Fruit fly (Drosophila melanogaster) whole organism, embryonic: Measurements from ENCODE around the gene Uba4.

ENCODE experiments used
- Bgb ChIP-seq: fragments of 200-800 bp; sonication (Bioruptor generic); IDR thresholded peaks from 2 replicates; pipeline ENCODE4 v1.3.6; 2022; ENCODE audit warnings: missing biosample characterization, missing genetic modification characterization; ENCODE audit not compliant: partially characterized antibody
- Bteb2 ChIP-seq: fragments of 200-800 bp; sonication (Bioruptor generic); optimal IDR thresholded peaks from 2 replicates; lab custom pipeline; 2016; ENCODE audit warnings: missing biosample characterization, missing genetic modification characterization
- CG10209 ChIP-seq: fragments of 200-800 bp; sonication (Bioruptor generic); optimal IDR thresholded peaks from 3 replicates; lab custom pipeline; 2017; ENCODE audit warnings: missing biosample characterization, mild to moderate bottlenecking, missing genetic modification characterization, missing genetic modification reagents
- CG10543 ChIP-seq: fragments of 200-800 bp; sonication (Bioruptor generic); optimal IDR thresholded peaks from 3 replicates; lab custom pipeline; 2017; ENCODE audit warnings: missing biosample characterization, mild to moderate bottlenecking, missing genetic modification characterization, moderate library complexity
- CG11504 ChIP-seq: fragments of 200-800 bp; sonication (Bioruptor generic); optimal IDR thresholded peaks from 3 replicates; lab custom pipeline; 2019; ENCODE audit warnings: missing biosample characterization, mild to moderate bottlenecking, missing genetic modification characterization, moderate library complexity
- CG12769 ChIP-seq: fragments of 200-800 bp; sonication (Bioruptor generic); optimal IDR thresholded peaks from 2 replicates; lab custom pipeline; 2019; ENCODE audit warnings: missing biosample characterization, mild to moderate bottlenecking, missing genetic modification characterization, moderate library complexity
- CG13296 ChIP-seq: fragments of 200-800 bp; sonication (Bioruptor generic); optimal IDR thresholded peaks from 3 replicates; lab custom pipeline; 2018; ENCODE audit warnings: missing biosample characterization, mild to moderate bottlenecking, missing genetic modification characterization
- CG15073 ChIP-seq: fragments of 200-800 bp; sonication (Bioruptor generic); optimal IDR thresholded peaks from 2 replicates; lab custom pipeline; 2016; ENCODE audit warnings: missing biosample characterization, missing genetic modification characterization
- CG15479 ChIP-seq: fragments of 200-800 bp; sonication (Bioruptor generic); optimal IDR thresholded peaks from 3 replicates; lab custom pipeline; 2019; ENCODE audit warnings: missing biosample characterization, mild to moderate bottlenecking, missing genetic modification characterization, moderate library complexity
- CG17186 ChIP-seq: fragments of 200-800 bp; sonication (Bioruptor generic); optimal IDR thresholded peaks from 3 replicates; lab custom pipeline; 2017; ENCODE audit warnings: missing biosample characterization, missing genetic modification reagents, missing genetic modification characterization
- CG17361 ChIP-seq: fragments of 200-800 bp; sonication (Bioruptor generic); IDR thresholded peaks from 3 replicates; pipeline ENCODE4 v1.3.6; 2022; ENCODE audit warnings: missing biosample characterization, missing genetic modification characterization
- CG1792 ChIP-seq: fragments of 200-800 bp; sonication (Bioruptor generic); optimal IDR thresholded peaks from 2 replicates; lab custom pipeline; 2016; ENCODE audit warnings: missing biosample characterization, missing genetic modification characterization
- CG18476 ChIP-seq: fragments of 200-800 bp; sonication (Bioruptor generic); optimal IDR thresholded peaks from 2 replicates; lab custom pipeline; 2016; ENCODE audit warnings: missing biosample characterization, mild to moderate bottlenecking, missing genetic modification characterization
- CG2875 ChIP-seq: fragments of 200-800 bp; sonication (Bioruptor generic); optimal IDR thresholded peaks from 2 replicates; lab custom pipeline; 2017; ENCODE audit warnings: missing biosample characterization, mild to moderate bottlenecking, missing genetic modification characterization, missing genetic modification reagents
- CG3407 ChIP-seq: fragments of 200-800 bp; sonication (Bioruptor generic); optimal IDR thresholded peaks from 2 replicates; lab custom pipeline; 2018; ENCODE audit warnings: missing biosample characterization, mild to moderate bottlenecking, missing genetic modification characterization
- CG3995 ChIP-seq: fragments of 200-800 bp; sonication (Bioruptor generic); optimal IDR thresholded peaks from 3 replicates; lab custom pipeline; 2016; ENCODE audit warnings: missing biosample characterization, missing genetic modification characterization
- CG6854 ChIP-seq: fragments of 200-800 bp; sonication (Bioruptor generic); optimal IDR thresholded peaks from 3 replicates; lab custom pipeline; 2017; ENCODE audit warnings: missing biosample characterization, mild to moderate bottlenecking, missing genetic modification characterization
- CG7963 ChIP-seq: fragments of 200-800 bp; sonication (Bioruptor generic); IDR thresholded peaks from 3 replicates; pipeline ENCODE4 v1.3.6; 2022; ENCODE audit warnings: missing biosample characterization, missing genetic modification characterization; ENCODE audit not compliant: partially characterized antibody
- CG8924 ChIP-seq: fragments of 200-800 bp; optimal IDR thresholded peaks from 3 replicates; lab custom pipeline; 2019; ENCODE audit warnings: missing biosample characterization, mild to moderate bottlenecking, missing genetic modification characterization, moderate library complexity
- CG9437 ChIP-seq: fragments of 200-800 bp; sonication (Bioruptor generic); optimal IDR thresholded peaks from 2 replicates; lab custom pipeline; 2018; ENCODE audit warnings: missing biosample characterization, mild to moderate bottlenecking, missing genetic modification characterization
- CG9876 ChIP-seq: fragments of 200-800 bp; sonication (Bioruptor generic); optimal IDR thresholded peaks from 2 replicates; lab custom pipeline; 2016; ENCODE audit warnings: missing biosample characterization, missing genetic modification characterization
- Camta ChIP-seq: fragments of 200-800 bp; sonication (Bioruptor generic); optimal IDR thresholded peaks from 2 replicates; lab custom pipeline; 2016; ENCODE audit warnings: missing biosample characterization, missing genetic modification characterization
- Gsc ChIP-seq: fragments of 200-800 bp; sonication (Bioruptor generic); IDR thresholded peaks from 2 replicates; pipeline ENCODE4 v1.3.6; 2022; ENCODE audit warnings: missing biosample characterization, missing genetic modification characterization
- HLH54F ChIP-seq: fragments of 200-800 bp; sonication (Bioruptor generic); optimal IDR thresholded peaks from 3 replicates; lab custom pipeline; 2016; ENCODE audit warnings: missing biosample characterization, missing genetic modification characterization
- Hmr ChIP-seq: fragments of 200-800 bp; sonication (Bioruptor generic); optimal IDR thresholded peaks from 3 replicates; lab custom pipeline; 2017; ENCODE audit warnings: mild to moderate bottlenecking, missing biosample characterization, missing genetic modification reagents, missing genetic modification characterization
- Hr39 ChIP-seq: fragments of >200 bp; optimal IDR thresholded peaks from 2 replicates; lab custom pipeline; 2017
- Mrtf ChIP-seq: fragments of 200-800 bp; sonication (Bioruptor generic); IDR thresholded peaks from 3 replicates; pipeline ENCODE4 v1.3.6; 2022; ENCODE audit warnings: missing biosample characterization, missing genetic modification characterization
- Myb ChIP-seq: fragments of 200-800 bp; sonication (Bioruptor generic); optimal IDR thresholded peaks from 2 replicates; lab custom pipeline; 2016; ENCODE audit warnings: missing biosample characterization, missing genetic modification characterization
- Ptx1 ChIP-seq: fragments of 200-800 bp; sonication (Bioruptor generic); IDR thresholded peaks from 2 replicates; pipeline ENCODE4 v1.3.6; 2022; ENCODE audit warnings: missing biosample characterization, missing genetic modification characterization
- Rfx ChIP-seq: fragments of 200-800 bp; sonication (Bioruptor generic); IDR thresholded peaks from 2 replicates; pipeline ENCODE4 v1.3.6; 2022; ENCODE audit warnings: missing biosample characterization, missing genetic modification characterization
- Sox100B ChIP-seq: fragments of 200-800 bp; sonication (Bioruptor generic); optimal IDR thresholded peaks from 3 replicates; lab custom pipeline; 2018; ENCODE audit warnings: missing biosample characterization, mild to moderate bottlenecking, missing genetic modification characterization
- aop ChIP-seq: fragments of 200-800 bp; sonication (Bioruptor generic); IDR thresholded peaks from 2 replicates; pipeline ENCODE4 v1.3.6; 2022; ENCODE audit warnings: missing biosample characterization, missing genetic modification characterization
- ap ChIP-seq: fragments of 200-800 bp; sonication (Bioruptor generic); IDR thresholded peaks from 2 replicates; pipeline ENCODE4 v1.3.6; 2022; ENCODE audit warnings: missing biosample characterization, missing genetic modification characterization
- bcd ChIP-seq: fragments of 200-800 bp; sonication (Bioruptor generic); optimal IDR thresholded peaks from 2 replicates; lab custom pipeline; 2017; ENCODE audit warnings: missing biosample characterization, mild to moderate bottlenecking, missing genetic modification characterization
- danr ChIP-seq: fragments of 200-800 bp; sonication (Bioruptor generic); IDR thresholded peaks from 2 replicates; pipeline ENCODE4 v1.3.6; 2022; ENCODE audit warnings: missing biosample characterization, missing genetic modification characterization
- gem ChIP-seq: fragments of 200-800 bp; sonication (Bioruptor generic); optimal IDR thresholded peaks from 2 replicates; lab custom pipeline; 2019; ENCODE audit warnings: missing biosample characterization, mild to moderate bottlenecking, missing genetic modification characterization, moderate library complexity
- hbn ChIP-seq: fragments of 200-800 bp; sonication (Bioruptor generic); IDR thresholded peaks from 2 replicates; pipeline ENCODE4 v1.3.6; 2022; ENCODE audit warnings: missing biosample characterization, missing genetic modification characterization; ENCODE audit not compliant: partially characterized antibody
- hkb ChIP-seq, 2 experiments: fragments of 200-800 bp in 1 of 2; fragments of >200 bp in 1 of 2; sonication (Bioruptor generic) in 1 of 2; IDR thresholded peaks in 1 of 2; optimal IDR thresholded peaks in 1 of 2; 2 replicates each; pipeline versions ENCODE4 v1.3.6 to Lab custom; 2017 to 2022; ENCODE audit warnings: missing biosample characterization in 1 of 2, missing genetic modification characterization in 1 of 2
- ind ChIP-seq: fragments of 200-800 bp; sonication (Bioruptor generic); optimal IDR thresholded peaks from 3 replicates; lab custom pipeline; 2016; ENCODE audit warnings: missing biosample characterization, missing genetic modification characterization
- lbe ChIP-seq: fragments of 200-800 bp; sonication (Bioruptor generic); optimal IDR thresholded peaks from 2 replicates; lab custom pipeline; 2016; ENCODE audit warnings: missing biosample characterization, mild to moderate bottlenecking, missing genetic modification characterization
- stwl ChIP-seq: fragments of 200-800 bp; sonication (Bioruptor generic); optimal IDR thresholded peaks from 3 replicates; lab custom pipeline; 2018; ENCODE audit warnings: missing biosample characterization, mild to moderate bottlenecking, missing genetic modification characterization, moderate library complexity
- tap ChIP-seq: fragments of 200-800 bp; optimal IDR thresholded peaks from 3 replicates; lab custom pipeline; 2019; ENCODE audit warnings: missing biosample characterization, mild to moderate bottlenecking, missing genetic modification characterization, moderate library complexity
- wdn ChIP-seq: fragments of 200-800 bp; sonication (Bioruptor generic); IDR thresholded peaks from 2 replicates; pipeline ENCODE4 v1.3.6; 2022; ENCODE audit warnings: missing biosample characterization, missing genetic modification characterization
- z ChIP-seq: fragments of 200-800 bp; sonication (Bioruptor generic); IDR thresholded peaks from 3 replicates; pipeline ENCODE4 v1.3.6; 2022; ENCODE audit warnings: missing biosample characterization, missing genetic modification characterization
- zen2 ChIP-seq: fragments of 200-800 bp; sonication (Bioruptor generic); IDR thresholded peaks from 3 replicates; pipeline ENCODE4 v1.3.6; 2022; ENCODE audit warnings: missing biosample characterization, missing genetic modification characterization; ENCODE audit not compliant: partially characterized antibody

The Uba4 gene

DNA sequence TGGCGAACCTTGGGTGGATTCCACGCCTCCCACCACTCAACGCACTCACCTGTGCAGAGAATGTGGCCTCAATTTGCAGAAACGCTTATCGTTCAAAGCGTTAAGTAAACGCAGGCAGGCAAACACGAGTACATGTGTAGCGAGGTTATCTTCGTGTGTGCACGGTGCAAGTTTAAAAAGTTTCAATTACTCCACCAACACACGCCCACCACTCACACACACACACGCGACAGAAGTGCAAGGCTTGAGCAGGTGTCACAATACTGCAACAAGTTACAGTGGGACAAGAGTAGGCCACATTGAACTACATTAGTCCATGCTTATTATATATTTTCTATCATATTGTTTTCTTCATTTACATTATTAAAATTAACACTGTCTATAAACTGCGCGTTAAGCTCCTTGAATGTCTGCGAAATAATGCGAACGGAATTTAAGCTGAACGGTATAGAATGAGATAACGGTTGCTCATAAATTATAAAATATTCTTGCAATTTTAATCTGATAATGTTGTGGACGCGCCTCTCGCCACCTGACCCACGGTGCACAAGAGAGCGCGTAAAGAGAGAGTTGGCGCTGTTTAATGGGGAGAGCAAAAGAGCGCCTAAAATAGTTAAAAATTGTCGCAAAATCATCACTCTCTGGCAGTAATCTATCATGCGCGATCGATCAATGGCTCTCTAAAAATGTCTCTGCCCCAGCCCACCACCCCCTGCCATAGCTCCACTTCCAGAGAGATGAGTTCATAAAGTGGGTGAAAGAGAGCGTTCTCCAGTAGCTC is 17.5 kb downstream of the Uba4 start (continued):
- TF ChIP-seq CG3995 (GFP tag; lab: Kevin White, UChicago) = peak; percentile 20
- TF ChIP-seq gem (tag; lab: Kevin White, UChicago) = peak; percentile 98
- TF ChIP-seq CG9437 = peak; percentile 70
- TF ChIP-seq CG13296 (GFP tag; lab: Kevin White, UChicago) = peak; percentile 93
- TF ChIP-seq CG1792 (GFP tag; lab: Kevin White, UChicago) = peak; percentile 40
- TF ChIP-seq ap (GFP tag; lab: Robert Waterston, UW) = peak; percentile 93
- peak; percentile 91 for TF ChIP-seq CG12769 (tag; lab: Kevin White, UChicago)
- peak; percentile 94 for TF ChIP-seq bcd (GFP tag; lab: Kevin White, UChicago)
- peak; percentile 94 for TF ChIP-seq CG18476 (GFP tag; lab: Kevin White, UChicago)
- peak; percentile 65 for TF ChIP-seq CG15073 (GFP tag; lab: Kevin White, UChicago)
- TF ChIP-seq Camta (GFP tag; lab: Kevin White, UChicago) = peak; percentile 79
- peak; percentile 87 for TF ChIP-seq CG6854 (GFP tag; lab: Kevin White, UChicago)
- TF ChIP-seq CG7963 (GFP tag; lab: Robert Waterston, UW) = no peak
- peak; percentile 92 for TF ChIP-seq Mrtf
- peak; percentile 74 for TF ChIP-seq CG10543 (GFP tag; lab: Kevin White, UChicago)
- TF ChIP-seq Ptx1 (GFP tag; lab: Robert Waterston, UW) = peak; percentile 96
- peak; percentile 94 for TF ChIP-seq danr (GFP tag; lab: Robert Waterston, UW)
- TF ChIP-seq stwl = no peak
- TF ChIP-seq Hmr (GFP tag; lab: Kevin White, UChicago) = peak; percentile 88
- no peak; the same call in 1 of the 2 replicates for TF ChIP-seq wdn
- TF ChIP-seq CG3407 (GFP tag; lab: Kevin White, UChicago) = peak; percentile 93
- TF ChIP-seq hkb (optimal IDR thresholded peaks at IDR 0.05; lab: Kevin White, UChicago) = no peak
- TF ChIP-seq hkb (GFP tag; IDR thresholded peaks at IDR 0.05; lab: Robert Waterston, UW) = peak; percentile 98
- TF ChIP-seq zen2 = no peak; the same call in 2 of the 3 replicates
- TF ChIP-seq tap (tag; lab: Kevin White, UChicago) = peak; percentile 97
- TF ChIP-seq Gsc (GFP tag; lab: Robert Waterston, UW) = no peak
- peak; percentile 92 for TF ChIP-seq CG10209
- peak; percentile 89 for TF ChIP-seq Rfx (GFP tag; lab: Robert Waterston, UW)
- peak; percentile 35; the same call in 1 of the 3 replicates for TF ChIP-seq z
- peak; percentile 43 for TF ChIP-seq hbn (GFP tag; lab: Robert Waterston, UW)
- peak; percentile 96 for TF ChIP-seq CG2875 (GFP tag; lab: Kevin White, UChicago)
- peak; percentile 28 for TF ChIP-seq Myb (GFP tag; lab: Kevin White, UChicago)
- peak; percentile 94 for TF ChIP-seq CG17186 (GFP tag; lab: Kevin White, UChicago)
- TF ChIP-seq CG11504 = peak; percentile 97
- no peak for TF ChIP-seq Hr39 (lab: Kevin White, UChicago)
- TF ChIP-seq lbe (GFP tag; lab: Kevin White, UChicago) = peak; percentile 95
- peak; percentile 54 for TF ChIP-seq Bgb
- TF ChIP-seq aop (GFP tag; lab: Robert Waterston, UW) = peak; percentile 91
- TF ChIP-seq CG8924 (tag; lab: Kevin White, UChicago) = peak; percentile 94
- peak; percentile 98 for TF ChIP-seq Sox100B (GFP tag; lab: Kevin White, UChicago)
- TF ChIP-seq ind (GFP tag; lab: Kevin White, UChicago) = peak; percentile 93
- TF ChIP-seq CG9876 (GFP tag; lab: Kevin White, UChicago) = peak; percentile 39
- TF ChIP-seq HLH54F = peak; percentile 65
- TF ChIP-seq CG15479 (GFP tag; lab: Kevin White, UChicago) = no peak
- peak; percentile 79 for TF ChIP-seq CG17361 (GFP tag; lab: Robert Waterston, UW)
- TF ChIP-seq Bteb2 (GFP tag; lab: Kevin White, UChicago) = peak; percentile 46
